Worm (Caenorhabditis elegans): Measurements from ENCODE around the gene nta-1.

DNA sequence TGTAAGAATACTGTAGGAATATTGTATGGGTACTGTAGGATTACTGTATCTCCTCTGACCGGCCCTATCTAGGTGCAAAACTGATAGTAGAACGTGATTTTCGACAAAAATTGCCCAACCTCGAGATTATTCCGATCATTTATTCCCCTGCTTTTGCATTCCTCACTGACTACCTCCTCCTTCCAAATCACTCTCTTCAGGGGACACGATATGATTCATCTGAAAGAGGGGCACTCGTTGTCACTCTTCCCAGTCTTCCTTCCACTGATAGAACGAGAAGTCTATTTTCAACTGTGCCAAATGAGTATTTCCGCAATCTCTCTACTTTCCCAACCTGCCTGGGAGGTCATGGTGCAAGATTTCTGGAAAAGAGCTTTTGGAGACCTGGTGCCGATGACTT, 4.0 kb downstream of the nta-1 start, which contains the start of gene F12E12.2:
- TF ChIP-seq snpc-4 (tag; optimal IDR thresholded peaks at IDR 0.05): no peak
- no peak for TF ChIP-seq egl-27 (tag; optimal IDR thresholded peaks at IDR 0.05)
- no peak for TF ChIP-seq jun-1 (tag; optimal IDR thresholded peaks at IDR 0.05)
- no peak for TF ChIP-seq lin-39 (tag; optimal IDR thresholded peaks at IDR 0.05)
- no peak for TF ChIP-seq fos-1 (tag; optimal IDR thresholded peaks at IDR 0.05)
- no peak for TF ChIP-seq nhr-77 (tag; optimal IDR thresholded peaks at IDR 0.05)
- TF ChIP-seq pha-4 (tag; optimal IDR thresholded peaks at IDR 0.05): no peak
- TF ChIP-seq pqm-1 (tag; optimal IDR thresholded peaks at IDR 0.05): no peak
- no peak for TF ChIP-seq elt-3 (tag; optimal IDR thresholded peaks at IDR 0.05)
- TF ChIP-seq lsy-12 (tag; optimal IDR thresholded peaks at IDR 0.05): no peak
- no peak for TF ChIP-seq ztf-11 (tag; optimal IDR thresholded peaks at IDR 0.05)
- no peak for TF ChIP-seq R02D3.7 (tag; optimal IDR thresholded peaks at IDR 0.05)
- no peak for TF ChIP-seq nhr-12 (tag; optimal IDR thresholded peaks at IDR 0.05)

All from whole organism, L3 larva.